Worm (Caenorhabditis elegans): ENCODE results near the gene acbp-7.

ce11 chrIII:4870478-4870877, 32.9 kb downstream of the acbp-7 start, which contains the start of gene gipc-1:
- TF ChIP-seq cog-1 (tag; optimal IDR thresholded peaks at IDR 0.05) (no peak), med-1 (GFP tag; optimal IDR thresholded peaks at IDR 0.05; ENCODE audit: insufficient read depth) (no peak), ref-1 (GFP tag; conservative IDR thresholded peaks at IDR 0.05) (no peak), ztf-29 (GFP tag; IDR thresholded peaks at IDR 0.05) (no peak), flt-1 (GFP tag; IDR thresholded peaks at IDR 0.05) (no peak), klf-2 (GFP tag; conservative IDR thresholded peaks at IDR 0.05) (no peak)
